Fruit fly (Drosophila melanogaster): ENCODE measurements around the gene GstD2.

dm6 chr3R:12370643-12370995, 1.2 kb upstream of the GstD2 start:
- no peak for TF ChIP-seq psq (optimal IDR thresholded peaks at IDR 0.05)
- TF ChIP-seq h (optimal IDR thresholded peaks at IDR 0.05): no peak
- no peak for TF ChIP-seq ttk (optimal IDR thresholded peaks at IDR 0.05)
- no peak for TF ChIP-seq Sin3A (optimal IDR thresholded peaks at IDR 0.05)

Data from Kc167 (cell line).